Worm (Caenorhabditis elegans): ENCODE data around the gene T21B4.3.

DNA sequence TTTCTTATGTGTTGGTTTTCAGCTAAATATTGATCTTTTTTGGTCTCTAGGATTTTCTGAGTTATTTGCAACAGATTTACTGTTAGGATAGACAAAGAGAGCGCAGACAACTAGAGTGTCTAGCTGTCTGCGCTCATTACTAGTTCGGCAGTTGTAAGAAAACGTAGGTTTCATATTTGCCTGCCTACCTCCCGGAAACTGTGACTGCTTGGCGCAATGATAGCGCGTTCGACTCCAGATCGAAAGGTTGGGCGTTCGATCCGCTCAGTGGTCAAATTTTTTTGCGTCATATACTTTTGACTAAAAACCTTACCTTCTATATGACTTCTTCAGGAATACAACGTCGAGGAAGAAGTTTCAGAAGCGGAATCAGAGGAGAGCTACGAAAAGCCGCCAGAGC is 42.5 kb upstream of the T21B4.3 start:
- TF ChIP-seq lim-6 (tag; optimal IDR thresholded peaks at IDR 0.05) = no peak
- no peak for TF ChIP-seq sox-4 (tag; optimal IDR thresholded peaks at IDR 0.05)
- TF ChIP-seq tbx-2 (tag; optimal IDR thresholded peaks at IDR 0.05) = no peak
- TF ChIP-seq ama-1 (optimal IDR thresholded peaks at IDR 0.05) = no peak
- TF ChIP-seq ceh-6 (GFP tag; optimal IDR thresholded peaks at IDR 0.05) = no peak
- no peak for TF ChIP-seq ceh-2 (tag; optimal IDR thresholded peaks at IDR 0.05)
- TF ChIP-seq unc-86 (tag; optimal IDR thresholded peaks at IDR 0.05) = no peak
